Worm (Caenorhabditis elegans): ENCODE data around the gene C05A9.2.
A peak's percentile ranks its signal among the peaks of the same experiment; 100 is the strongest.

Gene C05A9.2

DNA sequence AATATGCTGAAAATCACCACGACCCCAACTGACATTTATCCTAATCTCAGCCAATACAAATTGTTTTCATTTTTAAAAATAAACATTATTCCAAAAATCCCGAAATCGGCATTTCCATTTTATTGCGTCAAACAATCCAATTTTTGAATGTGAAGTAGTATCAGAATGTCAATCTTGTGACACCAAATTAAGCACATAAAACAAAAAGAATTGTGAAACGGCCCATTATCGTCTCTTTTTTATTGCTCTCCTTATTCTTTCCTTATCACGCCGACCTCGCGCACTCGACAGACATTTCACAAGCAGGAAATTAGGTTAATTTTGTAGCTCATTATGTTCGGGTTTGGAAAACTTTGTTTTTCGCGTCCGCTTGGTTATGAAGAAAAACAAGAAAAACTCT lies 36.0 kb upstream of the C05A9.2 start, which contains the start of gene T21E8.4:
Gene T21E8.4 (plus strand): TSS at position 301 of the 400 bp plus-strand sequence.
- TF ChIP-seq lir-3 (tag; optimal IDR thresholded peaks at IDR 0.05; ENCODE audit: poor library complexity) (no peak), C04F5.9 (tag; optimal IDR thresholded peaks at IDR 0.05) (no peak), skn-1 (tag; optimal IDR thresholded peaks at IDR 0.05) (no peak), swsn-7 (tag; optimal IDR thresholded peaks at IDR 0.05) (no peak), nhr-76 (tag; optimal IDR thresholded peaks at IDR 0.05) (no peak), nhr-237 (tag; optimal IDR thresholded peaks at IDR 0.05) (no peak), C16A3.4 (tag; optimal IDR thresholded peaks at IDR 0.05) (no peak), nhr-85 (tag) (no peak), fkh-8 (tag; optimal IDR thresholded peaks at IDR 0.05) (no peak), lin-39 (tag; optimal IDR thresholded peaks at IDR 0.05) (no peak), unc-30 (tag; optimal IDR thresholded peaks at IDR 0.05) (no peak), ceh-63 (GFP tag; optimal IDR thresholded peaks at IDR 0.05) (no peak), xbp-1 (tag; optimal IDR thresholded peaks at IDR 0.05) (no peak), pqm-1 (tag; optimal IDR thresholded peaks at IDR 0.05) (no peak)

DNA sequence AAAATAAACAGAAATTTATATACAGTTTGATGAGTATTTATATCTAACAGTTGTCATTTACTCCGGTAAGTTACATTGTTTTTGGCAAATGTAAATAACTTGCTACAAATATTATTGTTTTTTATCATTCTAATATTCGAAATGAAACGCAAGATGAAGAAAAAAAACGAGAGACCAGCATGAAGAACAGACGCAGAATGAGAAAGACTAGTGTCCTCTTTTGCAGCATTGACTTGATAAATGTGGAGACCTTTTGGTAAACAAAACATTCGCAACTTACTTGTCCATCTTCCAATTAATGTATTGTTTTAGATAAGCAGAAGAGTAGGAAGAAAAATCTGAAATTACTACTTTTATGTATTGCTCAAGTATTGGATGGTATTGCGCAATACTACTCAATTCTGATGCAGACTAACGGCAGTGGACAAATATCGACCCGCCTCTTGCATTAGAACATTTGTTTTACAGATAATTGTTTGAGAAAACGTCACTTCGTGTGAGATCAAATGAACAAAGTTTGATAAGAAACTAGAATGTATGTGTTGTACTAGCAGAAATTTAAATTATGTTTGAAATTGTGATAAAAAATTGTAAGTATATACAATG lies 32.8 kb upstream of the C05A9.2 start, which contains the start of gene pgp-6:
Gene pgp-6 (minus strand): TSS at position 288 of the 606 bp plus-strand sequence.
- TF ChIP-seq nhr-20 (tag; optimal IDR thresholded peaks at IDR 0.05) (peak; percentile 44), efl-1 (optimal IDR thresholded peaks at IDR 0.05) (no peak), efl-1 (GFP tag; optimal IDR thresholded peaks at IDR 0.05 in 1 of 2) (peak in 1 of 2 experiments; percentile 41), elt-2 (tag; optimal IDR thresholded peaks at IDR 0.05) (peak; percentile 71), skn-1 (tag; optimal IDR thresholded peaks at IDR 0.05) (peak; percentile 77), nhr-71 (tag; optimal IDR thresholded peaks at IDR 0.05) (no peak), mep-1 (tag; optimal IDR thresholded peaks at IDR 0.05) (no peak), nhr-85 (tag) (peak; percentile 65)

DNA sequence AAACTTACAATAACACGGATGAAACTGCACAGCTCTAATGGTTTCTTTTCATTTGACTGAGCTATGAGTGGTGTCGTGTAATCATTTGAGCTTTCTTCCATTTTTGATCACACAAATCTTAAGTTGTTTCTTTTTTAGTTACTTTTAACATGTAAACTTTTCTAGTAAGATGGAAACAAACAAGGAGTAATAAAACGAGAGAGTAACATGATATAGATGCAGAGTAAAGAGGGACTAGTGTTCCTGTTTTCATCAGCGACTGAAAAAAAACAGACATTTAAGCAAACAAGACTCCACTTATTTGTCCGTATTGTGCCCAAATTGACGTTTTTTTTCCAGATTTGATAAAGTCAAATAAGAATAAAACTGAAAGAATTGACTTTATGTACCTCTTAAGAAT lies 25.7 kb upstream of the C05A9.2 start, which contains the start of gene pgp-7:
Gene pgp-7 (minus strand): TSS at position 101 of the 400 bp plus-strand sequence.
- TF ChIP-seq efl-1 (optimal IDR thresholded peaks at IDR 0.05) (no peak), efl-1 (GFP tag; optimal IDR thresholded peaks at IDR 0.05 in 1 of 2) (peak in 1 of 2 experiments; percentile 10), sup-37 (GFP tag; optimal IDR thresholded peaks at IDR 0.05) (no peak), skn-1 (tag; optimal IDR thresholded peaks at IDR 0.05) (no peak)

DNA sequence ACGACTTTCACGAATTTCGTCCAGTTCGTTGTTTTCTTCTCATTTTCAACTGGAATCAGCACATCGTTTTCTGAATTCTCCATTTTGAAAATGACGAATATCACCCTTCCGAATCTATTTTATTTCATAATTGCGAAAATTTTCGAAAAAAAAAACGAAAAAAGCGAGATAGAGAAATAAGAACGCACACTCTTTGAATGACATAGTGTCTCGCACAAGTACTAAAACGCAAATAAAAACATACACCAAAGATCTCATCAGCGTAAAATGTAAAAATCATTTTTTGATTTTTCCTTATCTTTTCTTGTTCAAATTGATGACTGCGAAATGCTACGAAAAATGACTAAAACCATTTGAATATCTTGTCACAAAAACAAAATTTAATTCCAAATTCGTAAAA lies 19.8 kb upstream of the C05A9.2 start, which contains the start of gene pgp-8:
Gene pgp-8 (minus strand): TSS at position 101 of the 400 bp plus-strand sequence.
- TF ChIP-seq ces-1 (GFP tag; optimal IDR thresholded peaks at IDR 0.05) = no peak
- no peak for TF ChIP-seq snu-23 (GFP tag; optimal IDR thresholded peaks at IDR 0.05)
- TF ChIP-seq nhr-85 (tag) = peak; percentile 30
- TF ChIP-seq fkh-8 (tag; optimal IDR thresholded peaks at IDR 0.05) = no peak
- no peak for TF ChIP-seq unc-62 (GFP tag; optimal IDR thresholded peaks at IDR 0.05)
- TF ChIP-seq ceh-8 (GFP tag; optimal IDR thresholded peaks at IDR 0.05) = no peak
- no peak for TF ChIP-seq ceh-63 (GFP tag; optimal IDR thresholded peaks at IDR 0.05)
- TF ChIP-seq fos-1 (tag; optimal IDR thresholded peaks at IDR 0.05) = no peak
- no peak for TF ChIP-seq mdl-1 (tag; optimal IDR thresholded peaks at IDR 0.05)

DNA sequence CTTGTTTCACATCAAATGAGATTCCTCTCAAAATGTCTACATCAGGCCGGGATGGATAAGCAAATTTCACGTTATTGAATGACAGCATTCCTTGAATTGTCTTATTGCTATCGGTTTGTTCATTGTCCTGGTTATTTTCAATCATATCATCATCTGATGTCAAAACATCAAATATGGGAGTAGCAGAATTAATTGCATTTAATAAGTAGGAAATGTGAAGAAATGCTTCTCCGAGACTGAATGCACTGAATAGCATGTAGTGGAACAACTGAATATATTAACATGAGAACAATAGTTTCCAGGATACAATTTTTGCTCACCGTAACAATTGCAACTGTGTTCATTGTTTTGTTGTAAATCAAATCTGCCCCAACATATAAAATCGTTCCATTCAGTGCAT lies 18.1 kb upstream of the C05A9.2 start:
- TF ChIP-seq lin-39 (tag; optimal IDR thresholded peaks at IDR 0.05) (no peak), aly-2 (tag; optimal IDR thresholded peaks at IDR 0.05) (no peak), egl-13 (tag; optimal IDR thresholded peaks at IDR 0.05) (no peak), nhr-77 (tag; optimal IDR thresholded peaks at IDR 0.05) (no peak), unc-130 (tag; optimal IDR thresholded peaks at IDR 0.05) (no peak), ceh-82 (tag; optimal IDR thresholded peaks at IDR 0.05) (no peak), ama-1 (optimal IDR thresholded peaks at IDR 0.05) (no peak), rnt-1 (tag; optimal IDR thresholded peaks at IDR 0.05) (no peak), hpl-2 (GFP tag; optimal IDR thresholded peaks at IDR 0.05) (no peak), nhr-28 (tag; optimal IDR thresholded peaks at IDR 0.05) (no peak), lin-13 (GFP tag; optimal IDR thresholded peaks at IDR 0.05) (no peak), C34B4.2 (tag; optimal IDR thresholded peaks at IDR 0.05) (no peak), ceh-88 (GFP tag; IDR thresholded peaks at IDR 0.05) (no peak), pax-3 (tag; optimal IDR thresholded peaks at IDR 0.05) (no peak), elt-2 (tag; optimal IDR thresholded peaks at IDR 0.05) (no peak), nhr-90 (tag; optimal IDR thresholded peaks at IDR 0.05; ENCODE audit: poor library complexity) (no peak), dpl-1 (GFP tag; optimal IDR thresholded peaks at IDR 0.05) (no peak), snu-23 (GFP tag; optimal IDR thresholded peaks at IDR 0.05) (no peak), tlp-1 (tag; optimal IDR thresholded peaks at IDR 0.05) (no peak)

All from whole organism, L1 larva.